Fruit fly (Drosophila melanogaster): ENCODE results near the gene poe.

poe gene

DNA sequence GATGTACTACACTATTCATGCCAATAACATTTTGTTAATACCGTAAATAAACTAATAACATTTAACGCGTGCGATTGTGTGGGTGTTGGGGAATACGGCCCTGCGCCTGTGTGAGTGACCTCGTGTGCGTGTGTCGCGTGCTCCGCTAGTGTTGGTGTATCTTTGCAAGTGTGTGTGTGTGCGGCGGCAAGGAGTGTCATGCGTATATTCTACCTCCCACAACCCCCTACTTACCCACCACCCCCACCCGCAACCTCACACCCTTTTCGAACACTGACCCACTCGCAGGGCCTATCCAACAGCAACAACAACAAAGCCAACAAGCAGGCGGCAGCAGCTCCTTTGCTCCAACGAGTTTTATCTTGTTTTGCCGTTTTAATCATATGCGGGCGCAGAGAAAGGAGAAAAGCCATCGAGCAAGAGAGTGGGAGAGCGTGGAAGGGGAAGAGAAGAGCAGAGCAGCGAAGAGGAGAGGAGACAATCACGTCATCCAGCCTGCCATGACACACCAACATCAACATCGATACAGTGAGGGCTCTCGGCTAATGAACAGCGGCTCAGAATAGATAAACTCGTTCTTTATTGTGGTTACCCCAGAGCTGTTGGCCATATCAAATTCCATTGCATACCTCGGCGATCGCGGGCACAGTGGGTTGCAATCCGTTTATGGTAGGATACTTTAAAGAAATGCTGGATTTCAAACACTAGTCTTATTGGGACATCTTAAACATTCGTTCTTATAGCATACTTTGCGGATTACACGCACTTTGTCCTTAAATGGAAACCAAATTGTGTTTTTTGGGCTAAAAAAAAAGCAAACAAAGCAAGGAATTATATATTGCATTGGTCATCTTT lies 13.2 kb upstream of the poe start (continued):
- TF ChIP-seq CG10543 (GFP tag; optimal IDR thresholded peaks at IDR 0.05) (no peak), CG6854 (GFP tag; optimal IDR thresholded peaks at IDR 0.05) (no peak), CG7786 (GFP tag; optimal IDR thresholded peaks at IDR 0.05) (no peak), BEAF-32 (GFP tag; optimal IDR thresholded peaks at IDR 0.05) (no peak), Atf-2 (GFP tag; optimal IDR thresholded peaks at IDR 0.05) (peak; percentile 8), CG6654 (GFP tag; optimal IDR thresholded peaks at IDR 0.05) (no peak), tup (GFP tag; optimal IDR thresholded peaks at IDR 0.05) (no peak), ftz-f1 (GFP tag; optimal IDR thresholded peaks at IDR 0.05) (no peak), CG9932 (GFP tag; IDR thresholded peaks at IDR 0.05) (peak; percentile 36; the same call in 1 of the 2 replicates), tap (tag; optimal IDR thresholded peaks at IDR 0.05) (no peak), CG12744 (GFP tag; optimal IDR thresholded peaks at IDR 0.05) (peak; percentile 23), hb (GFP tag; IDR thresholded peaks at IDR 0.05; ENCODE audit: partially characterized antibody) (no peak), CG12391 (tag; optimal IDR thresholded peaks at IDR 0.05) (no peak), Sox102F (GFP tag; optimal IDR thresholded peaks at IDR 0.05) (no peak), CG13123 (GFP tag; optimal IDR thresholded peaks at IDR 0.05) (no peak), yki (optimal IDR thresholded peaks at IDR 0.05) (peak; percentile 34), Pdp1 (GFP tag; optimal IDR thresholded peaks at IDR 0.05) (no peak), exex (tag; optimal IDR thresholded peaks at IDR 0.05) (no peak), CG9817 (tag; optimal IDR thresholded peaks at IDR 0.05) (no peak), CG18262 (tag; optimal IDR thresholded peaks at IDR 0.05) (no peak), Fer1 (GFP tag; optimal IDR thresholded peaks at IDR 0.05) (no peak), CG1529 (GFP tag; optimal IDR thresholded peaks at IDR 0.05) (no peak), CG2120 (GFP tag; optimal IDR thresholded peaks at IDR 0.05) (peak; percentile 46), Tbp (GFP tag; optimal IDR thresholded peaks at IDR 0.05) (no peak), Neu2 (GFP tag; optimal IDR thresholded peaks at IDR 0.05; ENCODE audit: borderline replicate concordance) (no peak), Meics (GFP tag; optimal IDR thresholded peaks at IDR 0.05) (peak; percentile 23), ci (GFP tag; IDR thresholded peaks at IDR 0.05) (0 out of 3 replicates have a peak, but pooled peaks have one; percentile 25), tgo (GFP tag; IDR thresholded peaks at IDR 0.05) (no peak), Max (GFP tag; optimal IDR thresholded peaks at IDR 0.05) (no peak), Elba2 (GFP tag; optimal IDR thresholded peaks at IDR 0.05) (peak; percentile 81), mirr (GFP tag; optimal IDR thresholded peaks at IDR 0.05) (peak; percentile 44), CG16863 (GFP tag; optimal IDR thresholded peaks at IDR 0.05) (no peak), schlank (tag; optimal IDR thresholded peaks at IDR 0.05) (peak; percentile 17), zfh2 (GFP tag; optimal IDR thresholded peaks at IDR 0.05) (peak; percentile 10), pzg (GFP tag; optimal IDR thresholded peaks at IDR 0.05) (peak; percentile 6), Bgb (GFP tag; IDR thresholded peaks at IDR 0.05; ENCODE audit: partially characterized antibody) (no peak), sr (GFP tag; IDR thresholded peaks at IDR 0.05) (peak; percentile 41; the same call in 1 of the 3 replicates), ems (GFP tag; optimal IDR thresholded peaks at IDR 0.05) (no peak), pan (optimal IDR thresholded peaks at IDR 0.05) (no peak), pan (GFP tag; optimal IDR thresholded peaks at IDR 0.05 in 1 of 2, IDR thresholded peaks at IDR 0.05 in 1 of 2) (peak in 1 of 2 experiments; percentile 16), hkb (optimal IDR thresholded peaks at IDR 0.05) (no peak), hkb (GFP tag; IDR thresholded peaks at IDR 0.05) (no peak), psq (GFP tag; optimal IDR thresholded peaks at IDR 0.05) (no peak), Mad (GFP tag; optimal IDR thresholded peaks at IDR 0.05) (no peak), nmo (GFP tag; optimal IDR thresholded peaks at IDR 0.05) (no peak), HLH4C (GFP tag; IDR thresholded peaks at IDR 0.05; ENCODE audit: partially characterized antibody) (no peak), Nf-YC (tag; optimal IDR thresholded peaks at IDR 0.05) (no peak), nom (GFP tag; optimal IDR thresholded peaks at IDR 0.05) (peak; percentile 31), CG43689 (GFP tag; IDR thresholded peaks at IDR 0.05) (no peak), sens-2 (GFP tag; IDR thresholded peaks at IDR 0.05) (no peak)
